Worm (Caenorhabditis elegans) whole organism, dauer: ENCODE data around the gene srlf-31.

Experiments used
- unc-62 ChIP-seq: sonication (generic microtip); optimal IDR thresholded peaks from 2 replicates; lab custom pipeline; 2017; ENCODE audit warnings: missing biosample characterization, missing genetic modification reagents, missing genetic modification characterization

srlf-31 gene

DNA sequence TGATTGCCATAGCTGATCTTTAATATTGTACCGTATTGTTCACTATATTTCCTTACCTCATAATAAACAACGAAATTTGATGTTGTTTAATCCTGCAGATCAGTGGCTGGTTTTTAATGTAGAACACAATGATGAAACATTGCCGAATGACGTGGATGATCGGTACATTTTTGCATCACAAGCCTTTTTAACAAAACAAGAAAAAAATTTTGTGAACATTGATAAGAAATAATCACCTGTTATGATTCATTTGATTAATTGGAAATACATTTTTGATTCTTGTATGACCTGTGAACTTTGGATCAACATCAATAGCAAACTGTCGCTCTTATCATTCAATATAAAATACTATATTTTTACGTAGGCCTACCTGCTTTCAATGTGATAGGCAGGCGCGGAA lies 20.1 kb downstream of the srlf-31 start:
- TF ChIP-seq unc-62 (GFP tag; lab: Kevin White, UChicago), result no peak

DNA sequence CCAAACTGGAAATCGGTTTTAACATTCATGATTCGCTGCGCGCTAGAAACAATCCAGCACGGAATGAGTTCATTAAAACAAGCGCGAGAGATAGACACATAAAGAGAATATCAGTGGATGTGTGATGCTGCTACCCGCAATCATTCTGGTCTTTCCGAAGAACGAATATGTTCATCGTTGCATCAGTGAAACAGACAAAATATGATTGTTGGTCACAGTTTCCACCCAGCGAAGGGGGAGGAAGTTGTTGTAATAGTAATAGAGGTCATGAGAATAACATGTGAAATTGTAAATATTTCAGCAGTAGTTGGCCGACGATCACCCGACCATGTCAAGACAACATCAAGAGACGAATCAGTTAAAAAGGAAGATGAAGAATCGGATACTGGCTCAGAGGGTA lies 21.8 kb downstream of the srlf-31 start:
- no peak for TF ChIP-seq unc-62 (GFP tag; lab: Kevin White, UChicago)

DNA sequence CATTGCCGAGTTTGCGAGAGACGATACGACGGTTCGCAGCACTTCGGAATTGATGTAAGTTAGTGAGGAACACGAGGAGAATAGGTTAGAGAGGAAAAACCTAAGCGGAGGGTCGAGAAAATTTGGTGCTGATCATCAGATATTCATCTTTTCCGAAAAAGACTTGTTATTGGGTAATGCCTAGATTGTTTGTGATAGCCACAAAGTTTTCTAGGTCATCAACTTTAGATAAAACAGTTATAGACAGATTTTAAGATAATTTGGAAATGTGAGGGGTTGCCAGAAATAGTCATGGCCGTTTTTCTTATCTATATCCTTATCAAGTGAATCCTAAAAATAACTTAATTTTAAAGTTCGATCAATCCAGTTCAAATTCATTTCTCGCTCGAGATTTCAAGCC lies 22.6 kb downstream of the srlf-31 start:
- no peak for TF ChIP-seq unc-62 (GFP tag; lab: Kevin White, UChicago)

DNA sequence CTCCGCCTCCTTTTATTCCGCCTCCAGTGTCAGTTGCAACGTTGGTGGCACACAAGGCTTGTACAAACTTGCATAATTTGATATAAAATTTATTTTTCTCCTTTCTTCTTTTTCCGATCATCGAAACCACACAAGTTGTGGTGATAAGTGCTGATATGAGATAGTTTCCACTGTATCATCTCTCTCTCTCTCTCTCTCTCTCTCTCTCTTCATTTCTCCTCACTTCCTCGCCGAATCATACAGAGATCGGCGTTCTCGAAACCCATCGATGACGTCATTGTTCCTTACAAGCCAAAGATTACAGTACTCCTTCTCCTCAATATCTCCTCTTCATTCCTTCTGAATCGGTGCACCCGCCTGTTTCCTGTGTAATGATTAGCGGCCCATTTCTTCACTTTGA lies 23.6 kb downstream of the srlf-31 start, which contains the start of gene nhr-43:
Gene nhr-43 (plus strand): TSS at position 233 of the 400 bp plus-strand sequence.
- TF ChIP-seq unc-62 (GFP tag; lab: Kevin White, UChicago), result no peak

DNA sequence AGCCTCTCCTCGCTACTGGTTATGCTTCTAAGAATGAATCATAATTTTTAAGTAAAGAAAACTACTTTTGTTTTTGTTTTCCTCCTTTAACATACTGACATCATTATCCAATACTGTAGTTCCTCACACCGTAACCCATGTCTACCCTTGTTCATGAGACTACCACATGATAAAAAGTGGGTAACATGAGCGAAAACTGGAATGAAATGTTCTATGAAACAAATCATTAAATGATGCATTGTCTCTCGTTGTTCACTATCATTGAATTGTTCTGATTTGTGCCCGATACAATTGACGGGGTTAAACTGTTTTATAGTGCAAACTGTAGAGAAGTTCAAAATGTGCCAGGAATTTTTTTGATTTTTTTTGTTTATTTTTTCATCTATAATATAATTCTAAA lies 25.3 kb downstream of the srlf-31 start:
- TF ChIP-seq unc-62 (GFP tag; lab: Kevin White, UChicago), result no peak

DNA sequence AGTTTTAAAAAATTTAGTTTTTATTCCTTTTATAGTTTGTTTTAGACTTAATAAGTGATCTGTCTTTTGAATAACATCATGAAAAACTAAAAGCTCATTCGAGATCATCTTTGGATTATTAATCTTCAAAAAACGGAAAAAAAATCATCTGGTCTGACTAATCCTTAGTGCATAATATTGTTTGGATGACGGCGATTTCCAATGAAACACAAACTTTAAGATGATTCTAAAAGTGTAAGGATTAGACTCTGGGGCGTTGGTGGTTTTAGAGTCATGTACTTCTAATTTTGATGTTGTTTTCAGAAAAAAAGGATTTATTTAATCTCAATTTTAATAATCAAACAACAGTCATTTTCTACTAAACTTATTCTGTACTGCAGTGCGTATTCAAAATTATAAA lies 29.6 kb downstream of the srlf-31 start:
- TF ChIP-seq unc-62 (GFP tag; lab: Kevin White, UChicago), result no peak

DNA sequence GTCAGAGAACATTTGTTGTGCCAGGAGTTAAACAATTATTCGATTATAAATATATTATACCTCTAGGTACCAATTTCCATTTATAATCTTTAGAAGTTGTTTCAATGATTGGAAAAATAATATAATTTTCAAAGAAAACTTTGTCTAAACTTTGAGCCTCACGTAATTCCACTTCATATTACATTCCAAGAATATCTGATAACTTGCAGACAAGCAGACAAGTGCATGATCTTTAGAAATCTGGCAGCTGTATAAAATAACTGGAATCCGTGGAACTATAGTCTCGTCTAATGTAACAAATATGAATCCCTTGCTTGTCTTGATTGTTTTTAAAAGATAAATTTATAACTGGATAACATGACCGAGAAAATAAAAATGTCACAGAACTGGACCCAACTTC lies 30.4 kb downstream of the srlf-31 start:
- no peak for TF ChIP-seq unc-62 (GFP tag; lab: Kevin White, UChicago)

DNA sequence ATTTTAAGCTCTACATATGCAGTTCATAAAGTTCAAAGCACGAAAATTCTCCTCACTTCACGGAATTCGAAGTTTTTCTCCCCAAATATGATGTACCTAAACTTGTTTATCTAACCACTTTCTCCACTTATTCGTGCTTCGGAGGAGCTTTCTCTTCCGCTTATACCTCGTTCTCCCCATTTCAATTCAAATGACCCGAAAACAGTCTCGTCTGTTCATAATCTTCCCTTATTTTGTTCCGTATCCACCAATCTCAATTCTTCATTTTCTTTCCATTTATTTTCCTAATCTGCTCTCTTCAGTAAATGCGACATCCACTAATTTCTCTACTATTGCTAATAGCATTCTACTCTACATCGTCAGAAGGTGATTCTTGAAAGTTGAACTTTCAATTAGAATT lies 37.7 kb downstream of the srlf-31 start, which contains the start of gene let-653:
Gene let-653 (plus strand): TSS at position 301 of the 400 bp plus-strand sequence.
- TF ChIP-seq unc-62 (GFP tag; lab: Kevin White, UChicago), result no peak

DNA sequence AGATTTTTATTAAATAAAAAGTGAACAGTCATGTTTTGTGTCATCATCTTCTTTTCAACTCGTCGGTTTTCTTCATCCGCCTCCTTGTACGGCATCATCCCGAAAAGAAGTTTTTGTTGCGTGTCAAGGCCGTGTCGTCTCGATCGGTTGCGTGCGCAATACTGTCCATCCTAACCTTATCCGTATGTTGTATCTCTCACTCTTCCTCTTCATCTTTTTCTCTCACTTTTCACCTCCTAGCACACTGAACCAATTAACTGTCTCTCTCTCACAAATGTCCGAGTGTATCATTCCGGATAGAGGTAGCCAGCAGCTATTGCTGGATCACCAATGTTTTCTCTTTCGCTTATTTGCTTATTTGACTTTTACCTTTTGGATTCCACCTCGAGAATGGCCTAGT lies 39.5 kb downstream of the srlf-31 start:
- no peak for TF ChIP-seq unc-62 (GFP tag; lab: Kevin White, UChicago)

DNA sequence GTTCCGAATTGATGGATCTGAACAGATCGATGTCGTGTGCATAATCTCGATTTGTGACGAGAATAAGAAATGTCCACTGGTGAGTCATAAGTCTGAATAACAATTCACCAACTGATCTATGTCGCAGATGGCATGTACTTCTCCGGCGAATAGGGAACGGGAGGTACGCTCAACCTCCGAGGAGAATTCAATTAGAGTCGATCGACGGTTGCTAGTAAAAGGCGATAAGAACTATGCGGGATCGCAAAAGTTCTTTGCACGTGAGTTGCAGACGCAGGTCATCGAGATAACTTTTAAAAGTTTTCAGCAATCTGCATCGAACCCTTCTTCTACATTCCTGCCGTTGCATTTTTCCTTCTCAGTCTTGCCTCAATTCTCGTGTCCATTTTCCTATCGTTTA lies 40.4 kb downstream of the srlf-31 start:
- no peak for TF ChIP-seq unc-62 (GFP tag; lab: Kevin White, UChicago)

DNA sequence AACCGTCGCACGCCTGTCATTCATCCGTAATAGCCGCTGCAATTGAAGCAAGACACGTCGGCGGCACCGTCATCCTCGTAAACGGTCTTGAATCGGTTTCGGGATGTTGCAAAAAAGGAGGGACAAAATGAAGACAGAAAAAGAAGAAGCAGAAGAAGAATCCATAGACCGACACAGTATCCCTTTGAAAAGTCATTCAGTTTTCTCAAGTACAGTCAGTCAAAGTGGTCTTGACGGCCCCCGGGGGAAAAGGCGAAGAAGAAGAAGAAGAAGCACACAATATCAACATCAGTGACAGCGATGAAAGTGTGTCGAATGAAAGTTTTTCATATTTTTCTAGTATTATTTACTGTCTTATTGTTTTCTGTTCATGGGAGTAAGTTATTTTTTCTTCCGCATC lies 44.7 kb downstream of the srlf-31 start, which contains the start of gene cutl-27:
Gene cutl-27 (plus strand): TSS at position 301 of the 400 bp plus-strand sequence.
- TF ChIP-seq unc-62 (GFP tag; lab: Kevin White, UChicago), result no peak

DNA sequence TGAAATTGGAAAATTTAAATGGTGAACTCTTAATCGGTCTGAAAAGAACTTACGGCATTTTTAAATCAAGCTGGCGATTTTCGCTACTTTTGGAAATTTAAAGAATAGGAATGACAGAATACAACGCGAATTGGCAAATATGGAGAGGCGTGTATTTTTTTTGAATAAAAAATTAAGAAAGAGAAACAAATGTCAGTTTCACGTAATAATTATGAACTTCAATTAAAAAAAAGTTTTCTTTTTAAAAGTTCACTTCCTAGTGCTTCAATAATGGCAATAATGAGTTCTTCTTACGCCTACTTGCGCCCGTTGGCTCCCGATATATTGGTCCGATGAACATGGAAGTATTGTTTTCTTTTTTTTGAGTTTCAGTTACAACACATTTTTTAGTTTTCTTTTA lies 45.3 kb downstream of the srlf-31 start, which contains the start of gene pph-2:
Gene pph-2 (minus strand): TSS at position 101 of the 400 bp plus-strand sequence.
- no peak for TF ChIP-seq unc-62 (GFP tag; lab: Kevin White, UChicago)
